Fruit fly (Drosophila melanogaster): Measurements from ENCODE around the gene zormin.
A peak's percentile ranks its signal among the peaks of the same experiment; 100 is the strongest.

zormin gene

dm6 chr3L:2162019-2162418 is 10.5 kb upstream of the zormin start (continued):
- TF ChIP-seq dmrt11E (tag; optimal IDR thresholded peaks at IDR 0.05) (peak; percentile 49), HLH3B (GFP tag; IDR thresholded peaks at IDR 0.05) (peak; percentile 88), repo (GFP tag; optimal IDR thresholded peaks at IDR 0.05) (peak; percentile 80), bsh (GFP tag; optimal IDR thresholded peaks at IDR 0.05) (peak; percentile 70 to 84), Dad (GFP tag; optimal IDR thresholded peaks at IDR 0.05) (peak; percentile 68), shn (GFP tag; optimal IDR thresholded peaks at IDR 0.05) (peak; percentile 33), h (optimal IDR thresholded peaks at IDR 0.05) (no peak), CG3281 (GFP tag; optimal IDR thresholded peaks at IDR 0.05) (peak; percentile 27), CG4424 (GFP tag; optimal IDR thresholded peaks at IDR 0.05) (peak; percentile 76), CG10366 (GFP tag; IDR thresholded peaks at IDR 0.05) (peak; percentile 85), croc (GFP tag; conservative IDR thresholded peaks at IDR 0.05) (peak; percentile 74; the same call in 2 of the 3 replicates), nerfin-2 (GFP tag; IDR thresholded peaks at IDR 0.05; ENCODE audit: partially characterized antibody) (no peak), Max (GFP tag; optimal IDR thresholded peaks at IDR 0.05) (peak; percentile 61), tx (GFP tag; optimal IDR thresholded peaks at IDR 0.05) (peak; percentile 45), CG13123 (GFP tag; optimal IDR thresholded peaks at IDR 0.05) (peak; percentile 15), CG12104 (GFP tag; optimal IDR thresholded peaks at IDR 0.05) (peak; percentile 47), CG5245 (GFP tag; optimal IDR thresholded peaks at IDR 0.05) (peak; percentile 82), Oli (tag; optimal IDR thresholded peaks at IDR 0.05) (peak; percentile 76), CG15696 (tag; optimal IDR thresholded peaks at IDR 0.05) (peak; percentile 33), CG11723 (GFP tag; optimal IDR thresholded peaks at IDR 0.05) (peak; percentile 6), Lim3 (GFP tag; IDR thresholded peaks at IDR 0.05) (peak; percentile 70), CG11085 (GFP tag; IDR thresholded peaks at IDR 0.05) (0 out of 2 replicates have a peak, but pooled peaks have one; percentile 43), CG2129 (GFP tag; IDR thresholded peaks at IDR 0.05; ENCODE audit: partially characterized antibody) (no peak), prd (optimal IDR thresholded peaks at IDR 0.05) (no peak), prd (GFP tag; IDR thresholded peaks at IDR 0.05) (peak; percentile 87), CG9727 (GFP tag; optimal IDR thresholded peaks at IDR 0.05) (peak; percentile 32), Bteb2 (GFP tag; optimal IDR thresholded peaks at IDR 0.05) (peak; percentile 24), CG9876 (GFP tag; optimal IDR thresholded peaks at IDR 0.05) (no peak), ham (GFP tag; IDR thresholded peaks at IDR 0.05) (no peak), CG9215 (GFP tag; IDR thresholded peaks at IDR 0.05) (peak; percentile 35; the same call in 1 of the 2 replicates), Med (GFP tag) (peak; percentile 91), kah (GFP tag; optimal IDR thresholded peaks at IDR 0.05) (peak; percentile 72), CG7928 (GFP tag; optimal IDR thresholded peaks at IDR 0.05) (no peak), fd102C (GFP tag; optimal IDR thresholded peaks at IDR 0.05) (no peak), Nf-YB (GFP tag; optimal IDR thresholded peaks at IDR 0.05) (peak; percentile 21), zen2 (GFP tag; IDR thresholded peaks at IDR 0.05; ENCODE audit: partially characterized antibody) (no peak), dpn (GFP tag; optimal IDR thresholded peaks at IDR 0.05) (peak; percentile 68 to 71), danr (GFP tag; IDR thresholded peaks at IDR 0.05) (peak; percentile 49; the same call in 1 of the 2 replicates), CG10431 (GFP tag; optimal IDR thresholded peaks at IDR 0.05) (peak; percentile 12), ara (GFP tag; IDR thresholded peaks at IDR 0.05) (peak; percentile 81), nerfin-1 (tag; optimal IDR thresholded peaks at IDR 0.05) (peak; percentile 75), lov (optimal IDR thresholded peaks at IDR 0.05) (no peak), lov (GFP tag; IDR thresholded peaks at IDR 0.05) (peak; percentile 88), CG8478 (optimal IDR thresholded peaks at IDR 0.05) (no peak), CG11456 (GFP tag; IDR thresholded peaks at IDR 0.05) (peak; percentile 84), sqz (GFP tag; optimal IDR thresholded peaks at IDR 0.05) (peak; percentile 68), Xrp1 (GFP tag; IDR thresholded peaks at IDR 0.05) (peak; percentile 88), chm (GFP tag; IDR thresholded peaks at IDR 0.05) (peak; percentile 83), luna (GFP tag; optimal IDR thresholded peaks at IDR 0.05) (no peak), ac (GFP tag; optimal IDR thresholded peaks at IDR 0.05) (no peak), Pdp1 (GFP tag; optimal IDR thresholded peaks at IDR 0.05) (peak; percentile 47 to 55), CG13424 (tag; optimal IDR thresholded peaks at IDR 0.05) (peak; percentile 83)

Data from whole organism, embryonic.